Fruit fly (Drosophila melanogaster) whole organism, embryonic: ENCODE results near the gene CG17108.

Source experiments
- Aef1 ChIP-seq: fragments of 200-800 bp; sonication (Bioruptor generic); IDR thresholded peaks from 3 replicates; pipeline ENCODE4 v1.3.6; 2022; ENCODE audit warnings: missing biosample characterization, missing genetic modification characterization
- BEAF-32 ChIP-seq: fragments of 200-800 bp; sonication (Bioruptor generic); optimal IDR thresholded peaks from 3 replicates; lab custom pipeline; 2017; ENCODE audit warnings: missing biosample characterization, missing genetic modification characterization, mild to moderate bottlenecking, moderate library complexity, missing genetic modification reagents
- C15 ChIP-seq: fragments of 200-800 bp; sonication (Bioruptor generic); IDR thresholded peaks from 3 replicates; pipeline ENCODE4 v1.3.6; 2022; ENCODE audit warnings: missing biosample characterization, missing genetic modification characterization
- CG1024 ChIP-seq: fragments of 200-800 bp; sonication (Bioruptor generic); IDR thresholded peaks from 2 replicates; pipeline ENCODE4 v1.3.6; 2022; ENCODE audit warnings: missing biosample characterization, missing genetic modification characterization
- CG10654 ChIP-seq: fragments of 200-800 bp; sonication (Bioruptor generic); optimal IDR thresholded peaks from 2 replicates; lab custom pipeline; 2016; ENCODE audit warnings: missing biosample characterization, missing genetic modification characterization
- CG10979 ChIP-seq: fragments of 200-800 bp; sonication (Bioruptor generic); optimal IDR thresholded peaks from 2 replicates; lab custom pipeline; 2018; ENCODE audit warnings: missing biosample characterization, mild to moderate bottlenecking, missing genetic modification characterization, moderate library complexity
- CG12299 ChIP-seq: fragments of 200-800 bp; sonication (Bioruptor generic); optimal IDR thresholded peaks from 2 replicates; lab custom pipeline; 2018; ENCODE audit warnings: missing biosample characterization, mild to moderate bottlenecking, missing genetic modification characterization
- CG12391 ChIP-seq: fragments of 200-800 bp; sonication (Bioruptor generic); optimal IDR thresholded peaks from 3 replicates; lab custom pipeline; 2018; ENCODE audit warnings: missing biosample characterization, mild to moderate bottlenecking, missing genetic modification characterization, moderate library complexity
- CG14965 ChIP-seq: fragments of 200-800 bp; sonication (Bioruptor generic); optimal IDR thresholded peaks from 2 replicates; lab custom pipeline; 2016; ENCODE audit warnings: missing biosample characterization, missing genetic modification characterization, borderline replicate concordance
- CG15073 ChIP-seq: fragments of 200-800 bp; sonication (Bioruptor generic); optimal IDR thresholded peaks from 2 replicates; lab custom pipeline; 2016; ENCODE audit warnings: missing biosample characterization, missing genetic modification characterization
- CG1602 ChIP-seq: fragments of 200-800 bp; sonication (Bioruptor generic); optimal IDR thresholded peaks from 3 replicates; lab custom pipeline; 2016; ENCODE audit warnings: missing biosample characterization, missing genetic modification characterization
- CG16863 ChIP-seq: fragments of 200-800 bp; sonication (Bioruptor generic); optimal IDR thresholded peaks from 3 replicates; lab custom pipeline; 2016; ENCODE audit warnings: missing biosample characterization, missing genetic modification characterization
- CG2875 ChIP-seq: fragments of 200-800 bp; sonication (Bioruptor generic); optimal IDR thresholded peaks from 2 replicates; lab custom pipeline; 2017; ENCODE audit warnings: missing biosample characterization, mild to moderate bottlenecking, missing genetic modification characterization, missing genetic modification reagents
- CG2889 ChIP-seq: fragments of 200-800 bp; sonication (Bioruptor generic); IDR thresholded peaks from 3 replicates; pipeline ENCODE4 v1.3.6; 2022; ENCODE audit warnings: missing biosample characterization, missing genetic modification characterization
- CG33213 ChIP-seq: fragments of 200-800 bp; sonication (Bioruptor generic); optimal IDR thresholded peaks from 3 replicates; lab custom pipeline; 2016; ENCODE audit warnings: missing biosample characterization, missing genetic modification characterization
- CG4282 ChIP-seq: fragments of 200-800 bp; sonication (Bioruptor generic); optimal IDR thresholded peaks from 2 replicates; lab custom pipeline; 2016; ENCODE audit warnings: missing biosample characterization, missing genetic modification characterization
- CG7839 ChIP-seq: fragments of 200-800 bp; sonication (Bioruptor generic); optimal IDR thresholded peaks from 3 replicates; lab custom pipeline; 2018; ENCODE audit warnings: missing biosample characterization, mild to moderate bottlenecking, missing genetic modification characterization, moderate library complexity
- CG7928 ChIP-seq: fragments of 200-800 bp; sonication (Bioruptor generic); optimal IDR thresholded peaks from 2 replicates; lab custom pipeline; 2017; ENCODE audit warnings: missing biosample characterization, mild to moderate bottlenecking, missing genetic modification characterization
- Dad ChIP-seq: fragments of 200-800 bp; sonication (Bioruptor generic); optimal IDR thresholded peaks from 3 replicates; lab custom pipeline; 2016; ENCODE audit warnings: missing biosample characterization, missing genetic modification characterization
- Eip74EF ChIP-seq, 2 experiments: fragments of 200-800 bp in 1 of 2; fragments of >200 bp in 1 of 2; sonication (Bioruptor generic) in 1 of 2; optimal IDR thresholded peaks; 2 replicates each; lab custom pipeline; 2017 to 2019; ENCODE audit warnings: missing biosample characterization in 2 of 2, missing genetic modification characterization in 2 of 2, mild to moderate bottlenecking in 1 of 2, moderate library complexity in 1 of 2
- GATAe ChIP-seq: fragments of 200-800 bp; sonication (Bioruptor generic); conservative IDR thresholded peaks from 2 replicates; pipeline ENCODE4 v1.3.6; 2022; ENCODE audit warnings: missing biosample characterization, missing genetic modification characterization
- Gug ChIP-seq: fragments of 200-800 bp; sonication (Bioruptor generic); IDR thresholded peaks from 4 replicates; pipeline ENCODE4 v1.3.6; 2022; ENCODE audit warnings: missing biosample characterization, missing genetic modification characterization
- Hsf ChIP-seq: fragments of 200-800 bp; sonication (Bioruptor generic); optimal IDR thresholded peaks from 3 replicates; lab custom pipeline; 2016; ENCODE audit warnings: missing biosample characterization, missing genetic modification characterization
- Mad ChIP-seq: fragments of 200-800 bp; sonication (Bioruptor generic); optimal IDR thresholded peaks from 2 replicates; lab custom pipeline; 2016; ENCODE audit warnings: missing biosample characterization, missing genetic modification characterization
- NK7.1 ChIP-seq: fragments of 200-800 bp; sonication (Bioruptor generic); optimal IDR thresholded peaks from 3 replicates; lab custom pipeline; 2016; ENCODE audit warnings: missing biosample characterization, missing genetic modification characterization
- Nf-YC ChIP-seq: fragments of 200-800 bp; optimal IDR thresholded peaks from 3 replicates; lab custom pipeline; 2019; ENCODE audit warnings: missing biosample characterization, mild to moderate bottlenecking, missing genetic modification characterization, moderate library complexity
- Optix ChIP-seq: fragments of 200-800 bp; sonication (Bioruptor generic); IDR thresholded peaks from 3 replicates; pipeline ENCODE4 v1.3.6; 2022; ENCODE audit warnings: missing biosample characterization, missing genetic modification characterization
- Sox100B ChIP-seq: fragments of 200-800 bp; sonication (Bioruptor generic); optimal IDR thresholded peaks from 3 replicates; lab custom pipeline; 2018; ENCODE audit warnings: missing biosample characterization, mild to moderate bottlenecking, missing genetic modification characterization
- Stat92E ChIP-seq, 3 experiments: fragments of >200 bp in 2 of 3; fragments of 200-800 bp in 1 of 3; sonication (Bioruptor generic) in 1 of 3; optimal IDR thresholded peaks; 2 replicates each; lab custom pipeline; 2017 to 2019; ENCODE audit warnings: missing biosample characterization in 3 of 3, missing genetic modification characterization in 3 of 3, mild to moderate bottlenecking in 1 of 3, moderate library complexity in 1 of 3
- abd-A ChIP-seq: fragments of 200-800 bp; sonication (Bioruptor generic); optimal IDR thresholded peaks from 3 replicates; lab custom pipeline; 2019; ENCODE audit warnings: missing biosample characterization, mild to moderate bottlenecking, missing genetic modification characterization, moderate library complexity
- btn ChIP-seq: fragments of 200-800 bp; sonication (Bioruptor generic); optimal IDR thresholded peaks from 2 replicates; lab custom pipeline; 2016; ENCODE audit warnings: missing biosample characterization, missing genetic modification characterization
- chn ChIP-seq: fragments of 200-800 bp; sonication (Bioruptor generic); optimal IDR thresholded peaks from 2 replicates; lab custom pipeline; 2016; ENCODE audit warnings: missing biosample characterization, missing genetic modification characterization
- corto ChIP-seq: fragments of 200-800 bp; sonication (Bioruptor generic); optimal IDR thresholded peaks from 2 replicates; lab custom pipeline; 2016; ENCODE audit warnings: missing biosample characterization, mild to moderate bottlenecking, missing genetic modification characterization, moderate library complexity
- crp ChIP-seq, 2 experiments: fragments of 200-800 bp; sonication (Bioruptor generic); optimal IDR thresholded peaks; 2 replicates in 1 of 2; 3 replicates in 1 of 2; lab custom pipeline; 2017; ENCODE audit warnings: missing biosample characterization in 2 of 2, missing genetic modification characterization in 2 of 2, mild to moderate bottlenecking in 1 of 2, moderate library complexity in 1 of 2
- da ChIP-seq: fragments of 200-800 bp; sonication (Bioruptor generic); optimal IDR thresholded peaks from 2 replicates; lab custom pipeline; 2016; ENCODE audit warnings: missing biosample characterization, missing genetic modification characterization
- dimm ChIP-seq: fragments of 200-800 bp; sonication (Bioruptor generic); IDR thresholded peaks from 2 replicates; pipeline ENCODE4 v1.3.6; 2022; ENCODE audit warnings: missing biosample characterization, missing genetic modification characterization
- eyg ChIP-seq: fragments of 200-800 bp; sonication (Bioruptor generic); optimal IDR thresholded peaks from 3 replicates; lab custom pipeline; 2016; ENCODE audit warnings: missing biosample characterization, missing genetic modification characterization
- fd64A ChIP-seq: fragments of 200-800 bp; sonication (Bioruptor generic); optimal IDR thresholded peaks from 3 replicates; lab custom pipeline; 2018; ENCODE audit warnings: missing biosample characterization, mild to moderate bottlenecking, missing genetic modification characterization
- grau ChIP-seq: fragments of 200-800 bp; optimal IDR thresholded peaks from 3 replicates; lab custom pipeline; 2019; ENCODE audit warnings: missing biosample characterization, mild to moderate bottlenecking, missing genetic modification characterization, moderate library complexity
- hb ChIP-seq: fragments of 200-800 bp; sonication (Bioruptor generic); IDR thresholded peaks from 3 replicates; pipeline ENCODE4 v1.3.6; 2022; ENCODE audit warnings: missing biosample characterization, missing genetic modification characterization; ENCODE audit not compliant: partially characterized antibody
- jigr1 ChIP-seq: fragments of 200-800 bp; sonication (Bioruptor generic); IDR thresholded peaks from 3 replicates; pipeline ENCODE4 v1.3.6; 2022; ENCODE audit warnings: missing biosample characterization, missing genetic modification characterization
- lilli ChIP-seq: fragments of 200-800 bp; sonication (Bioruptor generic); optimal IDR thresholded peaks from 3 replicates; lab custom pipeline; 2016; ENCODE audit warnings: missing biosample characterization, missing genetic modification characterization
- nau ChIP-seq: fragments of 200-800 bp; sonication (Bioruptor generic); optimal IDR thresholded peaks from 3 replicates; lab custom pipeline; 2017; ENCODE audit warnings: missing biosample characterization, mild to moderate bottlenecking, missing genetic modification characterization, missing genetic modification reagents
- nerfin-2 ChIP-seq: fragments of 200-800 bp; sonication (Bioruptor generic); IDR thresholded peaks from 2 replicates; pipeline ENCODE4 v1.3.6; 2022; ENCODE audit warnings: missing biosample characterization, missing genetic modification characterization; ENCODE audit not compliant: partially characterized antibody
- oc ChIP-seq: fragments of 200-800 bp; sonication (Bioruptor generic); optimal IDR thresholded peaks from 2 replicates; lab custom pipeline; 2018; ENCODE audit warnings: missing biosample characterization, mild to moderate bottlenecking, missing genetic modification characterization, moderate library complexity
- onecut ChIP-seq: fragments of 200-800 bp; sonication (Bioruptor generic); IDR thresholded peaks from 2 replicates; pipeline ENCODE4 v1.3.6; 2022; ENCODE audit warnings: missing biosample characterization, missing genetic modification characterization
- pb ChIP-seq: fragments of 200-800 bp; sonication (Bioruptor generic); optimal IDR thresholded peaks from 3 replicates; lab custom pipeline; 2016; ENCODE audit warnings: missing biosample characterization, missing genetic modification characterization
- peb ChIP-seq: fragments of 200-800 bp; sonication (Bioruptor generic); IDR thresholded peaks from 2 replicates; pipeline ENCODE4 v1.3.6; 2022; ENCODE audit warnings: missing biosample characterization, missing genetic modification characterization
- pnt ChIP-seq: fragments of 200-800 bp; sonication (Bioruptor generic); optimal IDR thresholded peaks from 3 replicates; lab custom pipeline; 2016; ENCODE audit warnings: missing biosample characterization, missing genetic modification characterization
- psq ChIP-seq: fragments of 200-800 bp; sonication (Bioruptor generic); optimal IDR thresholded peaks from 2 replicates; lab custom pipeline; 2017; ENCODE audit warnings: missing biosample characterization, missing genetic modification characterization
- row ChIP-seq: fragments of 200-800 bp; sonication (Bioruptor generic); IDR thresholded peaks from 3 replicates; pipeline ENCODE4 v1.3.6; 2022; ENCODE audit warnings: missing biosample characterization, missing genetic modification characterization

The CG17108 gene

dm6 chr2L:10735923-10736322 is 42.0 kb upstream of the CG17108 start, which contains the start of gene Nup107 (continued):
- TF ChIP-seq CG12391 (tag; lab: Kevin White, UChicago), result peak; percentile 32
- no peak for TF ChIP-seq Sox100B
- TF ChIP-seq pb, result no peak
- TF ChIP-seq chn (GFP tag; lab: Kevin White, UChicago), result peak; percentile 30
- TF ChIP-seq Aef1 (GFP tag; lab: Robert Waterston, UW), result no peak
- TF ChIP-seq pnt (GFP tag; lab: Kevin White, UChicago), result peak; percentile 8
- TF ChIP-seq row (GFP tag; lab: Robert Waterston, UW), result peak; percentile 77
- TF ChIP-seq hb, result no peak
- no peak for TF ChIP-seq CG7839 (tag; lab: Kevin White, UChicago)
- no peak for TF ChIP-seq peb (GFP tag; lab: Robert Waterston, UW)
- TF ChIP-seq CG16863 (GFP tag; lab: Kevin White, UChicago), result no peak
- TF ChIP-seq CG1024, result peak; percentile 58; the same call in 1 of the 2 replicates
- TF ChIP-seq Optix (GFP tag; lab: Robert Waterston, UW), result no peak
- TF ChIP-seq CG10979 (tag; lab: Kevin White, UChicago), result peak; percentile 11
- TF ChIP-seq abd-A (tag; lab: Kevin White, UChicago), result no peak
- no peak for TF ChIP-seq nau
- no peak for TF ChIP-seq CG10654
- no peak for TF ChIP-seq btn (GFP tag; lab: Kevin White, UChicago)
- TF ChIP-seq Nf-YC (tag; lab: Kevin White, UChicago), result no peak
- no peak for TF ChIP-seq jigr1 (GFP tag; lab: Robert Waterston, UW)
- TF ChIP-seq Hsf, result peak; percentile 18
- no peak for TF ChIP-seq eyg (GFP tag; lab: Kevin White, UChicago)
- TF ChIP-seq Mad (GFP tag; lab: Kevin White, UChicago), result no peak
- TF ChIP-seq psq (GFP tag; lab: Kevin White, UChicago), result no peak
- no peak for TF ChIP-seq Stat92E (GFP tag; optimal IDR thresholded peaks at IDR 0.05; lab: Kevin White, UChicago)
- no peak for TF ChIP-seq CG12299 (tag; lab: Kevin White, UChicago)
- TF ChIP-seq CG2875 (GFP tag; lab: Kevin White, UChicago), result no peak
- no peak for TF ChIP-seq CG33213 (GFP tag; lab: Kevin White, UChicago)
- no peak for TF ChIP-seq oc (tag; lab: Kevin White, UChicago)
- no peak for TF ChIP-seq CG14965 (GFP tag; lab: Kevin White, UChicago)
- no peak for TF ChIP-seq CG2889 (GFP tag; lab: Robert Waterston, UW)
- TF ChIP-seq Eip74EF (GFP tag; optimal IDR thresholded peaks at IDR 0.05; lab: Kevin White, UChicago), result no peak
- TF ChIP-seq C15 (GFP tag; lab: Robert Waterston, UW), result no peak
- no peak for TF ChIP-seq da (GFP tag; lab: Kevin White, UChicago)
- TF ChIP-seq Dad (GFP tag; lab: Kevin White, UChicago), result no peak
- TF ChIP-seq crp (GFP tag; optimal IDR thresholded peaks at IDR 0.05; lab: Kevin White, UChicago), result no peak
- TF ChIP-seq CG4282 (GFP tag; lab: Kevin White, UChicago), result no peak
- peak; percentile 40 for TF ChIP-seq BEAF-32 (GFP tag; lab: Kevin White, UChicago)
- no peak for TF ChIP-seq CG7928
- no peak for TF ChIP-seq CG15073 (GFP tag; lab: Kevin White, UChicago)
- TF ChIP-seq grau (tag; lab: Kevin White, UChicago), result peak; percentile 40
- no peak for TF ChIP-seq fd64A (GFP tag; lab: Kevin White, UChicago)
- TF ChIP-seq NK7.1 (GFP tag; lab: Kevin White, UChicago), result no peak
- no peak for TF ChIP-seq dimm
- no peak for TF ChIP-seq Gug (GFP tag; lab: Robert Waterston, UW)
- no peak for TF ChIP-seq CG1602 (GFP tag; lab: Kevin White, UChicago)
- peak; percentile 21 for TF ChIP-seq lilli (GFP tag; lab: Kevin White, UChicago)
- no peak for TF ChIP-seq nerfin-2
- no peak for TF ChIP-seq corto
- no peak for TF ChIP-seq GATAe (GFP tag; lab: Robert Waterston, UW)
- no peak for TF ChIP-seq onecut (GFP tag; lab: Robert Waterston, UW)
